Fruit fly (Drosophila melanogaster) whole organism, embryonic: ENCODE data around the gene vkg.

Experiments
- ATbp ChIP-seq: fragments of 200-800 bp; sonication (Bioruptor generic); optimal IDR thresholded peaks from 2 replicates; lab custom pipeline; 2017; ENCODE audit warnings: missing biosample characterization, mild to moderate bottlenecking, missing genetic modification characterization, missing genetic modification reagents
- Antp ChIP-seq: fragments of 200-800 bp; sonication (Bioruptor generic); optimal IDR thresholded peaks from 3 replicates; lab custom pipeline; 2016; ENCODE audit warnings: missing biosample characterization, missing genetic modification characterization
- Atf3 ChIP-seq: fragments of 200-800 bp; sonication (Bioruptor generic); optimal IDR thresholded peaks from 3 replicates; lab custom pipeline; 2016; ENCODE audit warnings: missing biosample characterization, missing genetic modification characterization
- CG1024 ChIP-seq: fragments of 200-800 bp; sonication (Bioruptor generic); IDR thresholded peaks from 2 replicates; pipeline ENCODE4 v1.3.6; 2022; ENCODE audit warnings: missing biosample characterization, missing genetic modification characterization
- CG10366 ChIP-seq: fragments of 200-800 bp; sonication (Bioruptor generic); IDR thresholded peaks from 2 replicates; pipeline ENCODE4 v1.3.6; 2022; ENCODE audit warnings: missing biosample characterization, missing genetic modification characterization
- CG10431 ChIP-seq: fragments of 200-800 bp; sonication (Bioruptor generic); optimal IDR thresholded peaks from 3 replicates; lab custom pipeline; 2018; ENCODE audit warnings: missing biosample characterization, mild to moderate bottlenecking, missing genetic modification characterization
- CG11247 ChIP-seq: fragments of 200-800 bp; sonication (Bioruptor generic); IDR thresholded peaks from 2 replicates; pipeline ENCODE4 v1.3.6; 2022; ENCODE audit warnings: missing biosample characterization, missing genetic modification characterization
- CG11723 ChIP-seq: fragments of 200-800 bp; sonication (Bioruptor generic); optimal IDR thresholded peaks from 2 replicates; lab custom pipeline; 2017; ENCODE audit warnings: missing biosample characterization, mild to moderate bottlenecking, missing genetic modification characterization
- CG12236 ChIP-seq: fragments of 200-800 bp; sonication (Bioruptor generic); optimal IDR thresholded peaks from 2 replicates; lab custom pipeline; 2016; ENCODE audit warnings: missing biosample characterization, missing genetic modification characterization
- CG12391 ChIP-seq: fragments of 200-800 bp; sonication (Bioruptor generic); optimal IDR thresholded peaks from 3 replicates; lab custom pipeline; 2018; ENCODE audit warnings: missing biosample characterization, mild to moderate bottlenecking, missing genetic modification characterization, moderate library complexity
- CG13296 ChIP-seq: fragments of 200-800 bp; sonication (Bioruptor generic); optimal IDR thresholded peaks from 3 replicates; lab custom pipeline; 2018; ENCODE audit warnings: missing biosample characterization, mild to moderate bottlenecking, missing genetic modification characterization
- CG14441 ChIP-seq: fragments of 200-800 bp; sonication (Bioruptor generic); IDR thresholded peaks from 2 replicates; pipeline ENCODE4 v1.3.6; 2022; ENCODE audit warnings: missing biosample characterization, missing genetic modification characterization
- CG17361 ChIP-seq: fragments of 200-800 bp; sonication (Bioruptor generic); IDR thresholded peaks from 3 replicates; pipeline ENCODE4 v1.3.6; 2022; ENCODE audit warnings: missing biosample characterization, missing genetic modification characterization
- CG18262 ChIP-seq: fragments of 200-800 bp; optimal IDR thresholded peaks from 3 replicates; lab custom pipeline; 2019; ENCODE audit warnings: missing biosample characterization, mild to moderate bottlenecking, missing genetic modification characterization, moderate library complexity
- CG18599 ChIP-seq: fragments of 200-800 bp; sonication (Bioruptor generic); optimal IDR thresholded peaks from 3 replicates; lab custom pipeline; 2017; ENCODE audit warnings: missing biosample characterization, missing genetic modification characterization, mild to moderate bottlenecking, moderate library complexity, missing genetic modification reagents
- CG31388 ChIP-seq: fragments of 200-800 bp; sonication (Bioruptor generic); optimal IDR thresholded peaks from 2 replicates; lab custom pipeline; 2016; ENCODE audit warnings: missing biosample characterization, missing genetic modification characterization
- CG32767 ChIP-seq: fragments of 200-800 bp; sonication (Bioruptor generic); IDR thresholded peaks from 2 replicates; pipeline ENCODE4 v1.3.6; 2022; ENCODE audit warnings: missing biosample characterization, missing genetic modification characterization
- CG34224 ChIP-seq: fragments of 200-800 bp; sonication (Bioruptor generic); IDR thresholded peaks from 3 replicates; pipeline ENCODE4 v1.3.6; 2022; ENCODE audit warnings: missing biosample characterization, missing genetic modification characterization; ENCODE audit not compliant: partially characterized antibody
- CG4617 ChIP-seq: fragments of 200-800 bp; sonication (Bioruptor generic); optimal IDR thresholded peaks from 3 replicates; lab custom pipeline; 2016; ENCODE audit warnings: missing biosample characterization, missing genetic modification characterization, borderline replicate concordance
- CG5245 ChIP-seq: fragments of 200-800 bp; sonication (Bioruptor generic); optimal IDR thresholded peaks from 3 replicates; lab custom pipeline; 2016; ENCODE audit warnings: missing biosample characterization, missing genetic modification characterization
- CG6791 ChIP-seq: fragments of 200-800 bp; sonication (Bioruptor generic); IDR thresholded peaks from 3 replicates; pipeline ENCODE4 v1.3.6; 2022; ENCODE audit warnings: missing biosample characterization, missing genetic modification characterization; ENCODE audit not compliant: partially characterized antibody
- CG7928 ChIP-seq: fragments of 200-800 bp; sonication (Bioruptor generic); optimal IDR thresholded peaks from 2 replicates; lab custom pipeline; 2017; ENCODE audit warnings: missing biosample characterization, mild to moderate bottlenecking, missing genetic modification characterization
- CG8290 ChIP-seq, 3 experiments: fragments of 200-800 bp; sonication (Bioruptor generic); optimal IDR thresholded peaks; 2 replicates each; lab custom pipeline; 2016 to 2019; ENCODE audit warnings: missing biosample characterization in 3 of 3, missing genetic modification characterization in 3 of 3, mild to moderate bottlenecking in 2 of 3, moderate library complexity in 1 of 3
- CG9727 ChIP-seq: fragments of 200-800 bp; sonication (Bioruptor generic); optimal IDR thresholded peaks from 3 replicates; lab custom pipeline; 2017; ENCODE audit warnings: missing biosample characterization, mild to moderate bottlenecking, missing genetic modification characterization
- Jarid2 ChIP-seq: fragments of 200-800 bp; sonication (Bioruptor generic); optimal IDR thresholded peaks from 3 replicates; lab custom pipeline; 2017; ENCODE audit warnings: mild to moderate bottlenecking, missing biosample characterization, missing genetic modification reagents, missing genetic modification characterization
- Mad ChIP-seq: fragments of 200-800 bp; sonication (Bioruptor generic); optimal IDR thresholded peaks from 2 replicates; lab custom pipeline; 2016; ENCODE audit warnings: missing biosample characterization, missing genetic modification characterization
- Max ChIP-seq: fragments of 200-800 bp; sonication (Bioruptor generic); optimal IDR thresholded peaks from 2 replicates; lab custom pipeline; 2016; ENCODE audit warnings: missing biosample characterization, mild to moderate bottlenecking, missing genetic modification characterization
- Med ChIP-seq: fragments of 200-800 bp; sonication (Bioruptor generic); peaks from one replicate; lab custom pipeline; 2016; ENCODE audit warnings: missing biosample characterization, missing genetic modification characterization, mild to moderate bottlenecking, inconsistent platforms, moderate library complexity
- Meics ChIP-seq: fragments of 200-800 bp; sonication (Bioruptor generic); optimal IDR thresholded peaks from 2 replicates; lab custom pipeline; 2017; ENCODE audit warnings: missing biosample characterization, mild to moderate bottlenecking, missing genetic modification characterization
- NfI ChIP-seq: fragments of 200-800 bp; sonication (Bioruptor generic); optimal IDR thresholded peaks from 3 replicates; lab custom pipeline; 2018; ENCODE audit warnings: missing biosample characterization, mild to moderate bottlenecking, missing genetic modification characterization, moderate library complexity
- Pdp1 ChIP-seq, 2 experiments: fragments of 200-800 bp; sonication (Bioruptor generic); optimal IDR thresholded peaks; 3 replicates each; lab custom pipeline; 2016; ENCODE audit warnings: missing biosample characterization in 2 of 2, missing genetic modification characterization in 2 of 2, mild to moderate bottlenecking in 1 of 2, moderate library complexity in 1 of 2
- Side ChIP-seq: fragments of 200-800 bp; sonication (Bioruptor generic); optimal IDR thresholded peaks from 2 replicates; lab custom pipeline; 2016; ENCODE audit warnings: missing biosample characterization, missing genetic modification characterization
- ara ChIP-seq: fragments of 200-800 bp; sonication (Bioruptor generic); IDR thresholded peaks from 2 replicates; pipeline ENCODE4 v1.3.6; 2022; ENCODE audit warnings: missing biosample characterization, missing genetic modification characterization
- cas ChIP-seq: fragments of 200-800 bp; sonication (Bioruptor generic); IDR thresholded peaks from 2 replicates; pipeline ENCODE4 v1.3.6; 2022; ENCODE audit warnings: missing biosample characterization, missing genetic modification characterization
- ci ChIP-seq: fragments of 200-800 bp; sonication (Bioruptor generic); IDR thresholded peaks from 3 replicates; pipeline ENCODE4 v1.3.6; 2022; ENCODE audit warnings: missing biosample characterization, missing genetic modification characterization
- dati ChIP-seq: fragments of 200-800 bp; sonication (Bioruptor generic); IDR thresholded peaks from 2 replicates; pipeline ENCODE4 v1.3.6; 2022; ENCODE audit warnings: missing biosample characterization, missing genetic modification characterization
- ftz-f1 ChIP-seq: fragments of 200-800 bp; sonication (Bioruptor generic); optimal IDR thresholded peaks from 2 replicates; lab custom pipeline; 2016; ENCODE audit warnings: missing biosample characterization, missing genetic modification characterization
- gem ChIP-seq: fragments of 200-800 bp; sonication (Bioruptor generic); optimal IDR thresholded peaks from 2 replicates; lab custom pipeline; 2019; ENCODE audit warnings: missing biosample characterization, mild to moderate bottlenecking, missing genetic modification characterization, moderate library complexity
- grau ChIP-seq: fragments of 200-800 bp; optimal IDR thresholded peaks from 3 replicates; lab custom pipeline; 2019; ENCODE audit warnings: missing biosample characterization, mild to moderate bottlenecking, missing genetic modification characterization, moderate library complexity
- grn ChIP-seq: fragments of 200-800 bp; sonication (Bioruptor generic); optimal IDR thresholded peaks from 3 replicates; lab custom pipeline; 2017; ENCODE audit warnings: missing biosample characterization, missing genetic modification characterization
- hth ChIP-seq: fragments of >200 bp; optimal IDR thresholded peaks from 2 replicates; lab custom pipeline; 2017; ENCODE audit warnings: inconsistent platforms
- lola ChIP-seq, 3 experiments: fragments of >200 bp in 2 of 3; fragments of 200-800 bp in 1 of 3; sonication (Bioruptor generic) in 1 of 3; optimal IDR thresholded peaks; 2 replicates each; lab custom pipeline; 2017 to 2019; ENCODE audit warnings: missing biosample characterization in 3 of 3, missing genetic modification characterization in 3 of 3, mild to moderate bottlenecking in 1 of 3, moderate library complexity in 1 of 3
- pnt ChIP-seq: fragments of 200-800 bp; sonication (Bioruptor generic); optimal IDR thresholded peaks from 3 replicates; lab custom pipeline; 2016; ENCODE audit warnings: missing biosample characterization, missing genetic modification characterization
- run ChIP-seq: fragments of 200-800 bp; sonication (Bioruptor generic); optimal IDR thresholded peaks from 3 replicates; lab custom pipeline; 2018; ENCODE audit warnings: missing biosample characterization, mild to moderate bottlenecking, missing genetic modification characterization
- sc ChIP-seq, 3 experiments: fragments of >200 bp in 2 of 3; fragments of 200-800 bp in 1 of 3; sonication (Bioruptor generic) in 1 of 3; optimal IDR thresholded peaks; 2 replicates in 2 of 3; 3 replicates in 1 of 3; lab custom pipeline; 2017; ENCODE audit warnings: mild to moderate bottlenecking in 1 of 3, missing biosample characterization in 1 of 3, missing genetic modification characterization in 1 of 3, missing genetic modification reagents in 1 of 3
- sd ChIP-seq: fragments of 200-800 bp; sonication (Bioruptor generic); optimal IDR thresholded peaks from 3 replicates; lab custom pipeline; 2018; ENCODE audit warnings: missing biosample characterization, mild to moderate bottlenecking, missing genetic modification characterization, moderate library complexity
- zen ChIP-seq: fragments of 200-800 bp; sonication (Bioruptor generic); optimal IDR thresholded peaks from 3 replicates; lab custom pipeline; 2018; ENCODE audit warnings: missing biosample characterization, mild to moderate bottlenecking, missing genetic modification characterization, moderate library complexity

vkg gene

dm6 chr2L:5044892-5045619, 17.1 kb upstream of the vkg start (continued):
- peak; percentile 33 for TF ChIP-seq CG18599 (GFP tag; lab: Kevin White, UChicago)
- peak; percentile 43 for TF ChIP-seq CG13296 (GFP tag; lab: Kevin White, UChicago)
- TF ChIP-seq Med (GFP tag; lab: Kevin White, UChicago): peak; percentile 92
- no peak for TF ChIP-seq CG34224 (GFP tag; lab: Robert Waterston, UW)
- TF ChIP-seq pnt (GFP tag; lab: Kevin White, UChicago): peak; percentile 22
- TF ChIP-seq ATbp (GFP tag; lab: Kevin White, UChicago): peak; percentile 56
- TF ChIP-seq CG31388 (GFP tag; lab: Kevin White, UChicago): no peak
- TF ChIP-seq CG11723 (GFP tag; lab: Kevin White, UChicago): peak; percentile 6
- TF ChIP-seq grau: peak; percentile 57
- peak; percentile 8 for TF ChIP-seq CG10431
- TF ChIP-seq CG1024 (GFP tag; lab: Robert Waterston, UW): peak; percentile 45; the same call in 1 of the 2 replicates
- peak; percentile 40 for TF ChIP-seq Mad (GFP tag; lab: Kevin White, UChicago)
- TF ChIP-seq CG5245 (GFP tag; lab: Kevin White, UChicago): no peak
- TF ChIP-seq CG12236: peak; percentile 13
- peak; percentile 61 for TF ChIP-seq CG12391 (tag; lab: Kevin White, UChicago)
- peak; percentile 19 for TF ChIP-seq NfI (GFP tag; lab: Kevin White, UChicago)
- peak; percentile 86 for TF ChIP-seq CG17361 (GFP tag; lab: Robert Waterston, UW)
- no peak for TF ChIP-seq cas (GFP tag; lab: Robert Waterston, UW)
- peak; percentile 7 for TF ChIP-seq Side (GFP tag; lab: Kevin White, UChicago)
- no peak for TF ChIP-seq dati
- peak; percentile 29 for TF ChIP-seq Jarid2 (GFP tag; lab: Kevin White, UChicago)
- no peak for TF ChIP-seq grn (GFP tag; lab: Kevin White, UChicago)
- peak; percentile 24 for TF ChIP-seq run (tag; lab: Kevin White, UChicago)
- TF ChIP-seq Antp (GFP tag; lab: Kevin White, UChicago): peak; percentile 39
- TF ChIP-seq gem (tag; lab: Kevin White, UChicago): peak; percentile 66
- peak; percentile 43 for TF ChIP-seq ftz-f1 (GFP tag; lab: Kevin White, UChicago)
- TF ChIP-seq ci (GFP tag; lab: Robert Waterston, UW): peak; percentile 85
- TF ChIP-seq ara: peak; percentile 53; the same call in 1 of the 2 replicates
- TF ChIP-seq CG11247 (GFP tag; lab: Robert Waterston, UW): peak; percentile 16; the same call in 1 of the 2 replicates
- peak; percentile 67 for TF ChIP-seq CG14441
- no peak for TF ChIP-seq zen (tag; lab: Kevin White, UChicago)
- no peak for TF ChIP-seq hth
- no peak for TF ChIP-seq CG8290 (GFP tag; optimal IDR thresholded peaks at IDR 0.05; lab: Kevin White, UChicago)
- TF ChIP-seq CG8290 (tag; optimal IDR thresholded peaks at IDR 0.05; lab: Kevin White, UChicago): peak in 1 of 2 experiments; percentile 64
- peak; percentile 20 to 33 for TF ChIP-seq Pdp1 (GFP tag; optimal IDR thresholded peaks at IDR 0.05; lab: Kevin White, UChicago)
- no peak for TF ChIP-seq CG6791
- peak; percentile 60 for TF ChIP-seq CG9727 (GFP tag; lab: Kevin White, UChicago)
- TF ChIP-seq CG18262 (tag; lab: Kevin White, UChicago): peak; percentile 75
- peak; percentile 42 for TF ChIP-seq Max (GFP tag; lab: Kevin White, UChicago)
- no peak for TF ChIP-seq sc (optimal IDR thresholded peaks at IDR 0.05; lab: Kevin White, UChicago)
- peak; percentile 52 for TF ChIP-seq sc (GFP tag; optimal IDR thresholded peaks at IDR 0.05; lab: Kevin White, UChicago)
- peak in 1 of 3 experiments; percentile 41 for TF ChIP-seq lola (GFP tag; optimal IDR thresholded peaks at IDR 0.05; lab: Kevin White, UChicago)
- peak; percentile 47 for TF ChIP-seq CG10366 (GFP tag; lab: Robert Waterston, UW)
- TF ChIP-seq CG32767: peak; percentile 46; the same call in 1 of the 2 replicates
- TF ChIP-seq CG7928 (GFP tag; lab: Kevin White, UChicago): peak; percentile 26
- TF ChIP-seq Meics: peak; percentile 68
- peak; percentile 28 for TF ChIP-seq sd (tag; lab: Kevin White, UChicago)
- peak; percentile 5 for TF ChIP-seq Atf3 (GFP tag; lab: Kevin White, UChicago)
- peak; percentile 11 for TF ChIP-seq CG4617 (GFP tag; lab: Kevin White, UChicago)
